Fruit fly (Drosophila melanogaster) whole organism, embryonic: ENCODE data around the gene CG6689.

Experiments
- ATbp ChIP-seq: fragments of 200-800 bp; sonication (Bioruptor generic); optimal IDR thresholded peaks from 2 replicates; lab custom pipeline; 2017; ENCODE audit warnings: missing biosample characterization, mild to moderate bottlenecking, missing genetic modification characterization, missing genetic modification reagents
- Adf1 ChIP-seq: fragments of 200-800 bp; sonication (Bioruptor generic); IDR thresholded peaks from 2 replicates; pipeline ENCODE4 v1.3.6; 2022; ENCODE audit warnings: missing biosample characterization, missing genetic modification characterization
- CG10209 ChIP-seq: fragments of 200-800 bp; sonication (Bioruptor generic); optimal IDR thresholded peaks from 3 replicates; lab custom pipeline; 2017; ENCODE audit warnings: missing biosample characterization, mild to moderate bottlenecking, missing genetic modification characterization, missing genetic modification reagents
- CG10267 ChIP-seq: fragments of 200-800 bp; sonication (Bioruptor generic); optimal IDR thresholded peaks from 2 replicates; lab custom pipeline; 2018; ENCODE audit warnings: missing biosample characterization, mild to moderate bottlenecking, missing genetic modification characterization, moderate library complexity
- CG14050 ChIP-seq: fragments of 200-800 bp; sonication (Bioruptor generic); IDR thresholded peaks from 3 replicates; pipeline ENCODE4 v1.3.6; 2022; ENCODE audit warnings: missing biosample characterization, missing genetic modification characterization
- CG14860 ChIP-seq: fragments of 200-800 bp; sonication (Bioruptor generic); IDR thresholded peaks from 3 replicates; pipeline ENCODE4 v1.3.6; 2022; ENCODE audit warnings: missing biosample characterization, missing genetic modification characterization; ENCODE audit not compliant: partially characterized antibody
- CG1602 ChIP-seq: fragments of 200-800 bp; sonication (Bioruptor generic); optimal IDR thresholded peaks from 3 replicates; lab custom pipeline; 2016; ENCODE audit warnings: missing biosample characterization, missing genetic modification characterization
- CG16863 ChIP-seq: fragments of 200-800 bp; sonication (Bioruptor generic); optimal IDR thresholded peaks from 3 replicates; lab custom pipeline; 2016; ENCODE audit warnings: missing biosample characterization, missing genetic modification characterization
- CG17186 ChIP-seq: fragments of 200-800 bp; sonication (Bioruptor generic); optimal IDR thresholded peaks from 3 replicates; lab custom pipeline; 2017; ENCODE audit warnings: missing biosample characterization, missing genetic modification reagents, missing genetic modification characterization
- CG18011 ChIP-seq: fragments of 200-800 bp; sonication (Bioruptor generic); optimal IDR thresholded peaks from 2 replicates; lab custom pipeline; 2017; ENCODE audit warnings: missing biosample characterization, missing genetic modification characterization, mild to moderate bottlenecking, moderate library complexity, missing genotype
- CG2116 ChIP-seq: fragments of 200-800 bp; sonication (Bioruptor generic); optimal IDR thresholded peaks from 3 replicates; lab custom pipeline; 2018; ENCODE audit warnings: missing biosample characterization, mild to moderate bottlenecking, missing genetic modification characterization
- CG2199 ChIP-seq: fragments of 200-800 bp; sonication (Bioruptor generic); IDR thresholded peaks from 3 replicates; pipeline ENCODE4 v1.3.6; 2022; ENCODE audit warnings: missing biosample characterization, missing genetic modification characterization
- CG31365 ChIP-seq: fragments of 200-800 bp; sonication (Bioruptor generic); optimal IDR thresholded peaks from 2 replicates; lab custom pipeline; 2018; ENCODE audit warnings: missing biosample characterization, mild to moderate bottlenecking, missing genetic modification characterization
- CG31388 ChIP-seq: fragments of 200-800 bp; sonication (Bioruptor generic); optimal IDR thresholded peaks from 2 replicates; lab custom pipeline; 2016; ENCODE audit warnings: missing biosample characterization, missing genetic modification characterization
- CG3847 ChIP-seq: fragments of 200-800 bp; sonication (Bioruptor generic); IDR thresholded peaks from 2 replicates; pipeline ENCODE4 v1.3.6; 2022; ENCODE audit warnings: missing biosample characterization, missing genetic modification characterization
- CG4707 ChIP-seq: fragments of 200-800 bp; sonication (Bioruptor generic); optimal IDR thresholded peaks from 2 replicates; lab custom pipeline; 2018; ENCODE audit warnings: missing biosample characterization, mild to moderate bottlenecking, missing genetic modification characterization, moderate library complexity
- CG6654 ChIP-seq: fragments of 200-800 bp; sonication (Bioruptor generic); optimal IDR thresholded peaks from 2 replicates; lab custom pipeline; 2017; ENCODE audit warnings: missing biosample characterization, mild to moderate bottlenecking, missing genetic modification characterization
- CG7357 ChIP-seq: fragments of 200-800 bp; sonication (Bioruptor generic); IDR thresholded peaks from 3 replicates; pipeline ENCODE4 v1.3.6; 2022; ENCODE audit warnings: missing biosample characterization, missing genetic modification characterization
- CTCF ChIP-seq: fragments of 200-800 bp; sonication (Bioruptor generic); optimal IDR thresholded peaks from 2 replicates; lab custom pipeline; 2017; ENCODE audit warnings: missing biosample characterization, mild to moderate bottlenecking, missing genetic modification characterization, moderate library complexity
- Chrac-16 ChIP-seq: fragments of 200-800 bp; sonication (Bioruptor generic); optimal IDR thresholded peaks from 3 replicates; lab custom pipeline; 2016; ENCODE audit warnings: missing biosample characterization, missing genetic modification characterization
- D19A ChIP-seq: fragments of 200-800 bp; optimal IDR thresholded peaks from 3 replicates; lab custom pipeline; 2019; ENCODE audit warnings: missing biosample characterization, mild to moderate bottlenecking, missing genetic modification characterization, moderate library complexity
- Dek ChIP-seq: fragments of 200-800 bp; sonication (Bioruptor generic); optimal IDR thresholded peaks from 3 replicates; lab custom pipeline; 2019; ENCODE audit warnings: missing biosample characterization, mild to moderate bottlenecking, missing genetic modification characterization, moderate library complexity
- E2f1 ChIP-seq: fragments of 200-800 bp; sonication (Bioruptor generic); IDR thresholded peaks from 2 replicates; pipeline ENCODE4 v1.3.6; 2022; ENCODE audit warnings: missing biosample characterization, missing genetic modification characterization
- Ets65A ChIP-seq: fragments of 200-800 bp; sonication (Bioruptor generic); peaks from one replicate; lab custom pipeline; 2016; ENCODE audit warnings: missing biosample characterization, missing genetic modification characterization
- Fer3 ChIP-seq: fragments of 200-800 bp; sonication (Bioruptor generic); optimal IDR thresholded peaks from 2 replicates; lab custom pipeline; 2018; ENCODE audit warnings: missing biosample characterization, mild to moderate bottlenecking, missing genetic modification characterization, moderate library complexity
- H15 ChIP-seq: fragments of 200-800 bp; sonication (Bioruptor generic); IDR thresholded peaks from 3 replicates; pipeline ENCODE4 v1.3.6; 2022; ENCODE audit warnings: missing biosample characterization, missing genetic modification characterization
- Kr ChIP-seq: fragments of 200-800 bp; sonication (Bioruptor generic); optimal IDR thresholded peaks from 2 replicates; lab custom pipeline; 2017; ENCODE audit warnings: missing biosample characterization, mild to moderate bottlenecking, missing genetic modification characterization
- Lim3 ChIP-seq: fragments of 200-800 bp; sonication (Bioruptor generic); IDR thresholded peaks from 2 replicates; pipeline ENCODE4 v1.3.6; 2022; ENCODE audit warnings: missing biosample characterization, missing genetic modification characterization
- MESR4 ChIP-seq: fragments of 200-800 bp; sonication (Bioruptor generic); optimal IDR thresholded peaks from 2 replicates; lab custom pipeline; 2018; ENCODE audit warnings: missing biosample characterization, mild to moderate bottlenecking, missing genetic modification characterization, moderate library complexity
- NC2β ChIP-seq: fragments of 200-800 bp; sonication (Bioruptor generic); optimal IDR thresholded peaks from 2 replicates; lab custom pipeline; 2016; ENCODE audit warnings: missing biosample characterization, missing genetic modification characterization
- Neu2 ChIP-seq: fragments of 200-800 bp; sonication (Bioruptor generic); optimal IDR thresholded peaks from 3 replicates; lab custom pipeline; 2016; ENCODE audit warnings: missing biosample characterization, missing genetic modification characterization, borderline replicate concordance
- Poxn ChIP-seq: fragments of 200-800 bp; sonication (Bioruptor generic); IDR thresholded peaks from 2 replicates; pipeline ENCODE4 v1.3.6; 2022; ENCODE audit warnings: missing biosample characterization, missing genetic modification characterization
- Ravus ChIP-seq: fragments of 200-800 bp; sonication (Bioruptor generic); IDR thresholded peaks from 2 replicates; pipeline ENCODE4 v1.3.6; 2022; ENCODE audit warnings: missing biosample characterization, missing genetic modification characterization
- Vsx1 ChIP-seq: fragments of 200-800 bp; sonication (Bioruptor generic); optimal IDR thresholded peaks from 2 replicates; lab custom pipeline; 2017; ENCODE audit warnings: missing biosample characterization, mild to moderate bottlenecking, missing genetic modification characterization, missing genetic modification reagents
- ato ChIP-seq: fragments of 200-800 bp; sonication (Bioruptor generic); IDR thresholded peaks from 2 replicates; pipeline ENCODE4 v1.3.6; 2022; ENCODE audit warnings: missing biosample characterization, missing genetic modification characterization; ENCODE audit not compliant: partially characterized antibody
- corto ChIP-seq: fragments of 200-800 bp; sonication (Bioruptor generic); optimal IDR thresholded peaks from 2 replicates; lab custom pipeline; 2016; ENCODE audit warnings: missing biosample characterization, mild to moderate bottlenecking, missing genetic modification characterization, moderate library complexity
- crol ChIP-seq: fragments of 200-800 bp; sonication (Bioruptor generic); IDR thresholded peaks from 2 replicates; pipeline ENCODE4 v1.3.6; 2022; ENCODE audit warnings: missing biosample characterization, missing genetic modification characterization
- dm ChIP-seq: fragments of 200-800 bp; sonication (Bioruptor generic); optimal IDR thresholded peaks from 3 replicates; lab custom pipeline; 2016; ENCODE audit warnings: missing biosample characterization, missing genetic modification characterization
- dpn ChIP-seq, 2 experiments: fragments of 200-800 bp; sonication (Bioruptor generic); optimal IDR thresholded peaks; 3 replicates each; lab custom pipeline; 2016; ENCODE audit warnings: missing biosample characterization in 2 of 2, missing genetic modification characterization in 2 of 2
- dysf ChIP-seq: fragments of 200-800 bp; sonication (Bioruptor generic); IDR thresholded peaks from 3 replicates; pipeline ENCODE4 v1.3.6; 2022; ENCODE audit warnings: missing biosample characterization, missing genetic modification characterization
- esg ChIP-seq: fragments of 200-800 bp; sonication (Bioruptor generic); conservative IDR thresholded peaks from 2 replicates; pipeline ENCODE4 v1.3.6; 2022; ENCODE audit warnings: missing biosample characterization, missing genetic modification characterization
- gcm2 ChIP-seq: fragments of 200-800 bp; sonication (Bioruptor generic); optimal IDR thresholded peaks from 2 replicates; lab custom pipeline; 2016; ENCODE audit warnings: missing biosample characterization, missing genetic modification characterization
- lbe ChIP-seq: fragments of 200-800 bp; sonication (Bioruptor generic); optimal IDR thresholded peaks from 2 replicates; lab custom pipeline; 2016; ENCODE audit warnings: missing biosample characterization, mild to moderate bottlenecking, missing genetic modification characterization
- luna ChIP-seq: fragments of 200-800 bp; sonication (Bioruptor generic); optimal IDR thresholded peaks from 2 replicates; lab custom pipeline; 2016; ENCODE audit warnings: missing biosample characterization, missing genetic modification characterization
- maf-S ChIP-seq: fragments of 200-800 bp; sonication (Bioruptor generic); optimal IDR thresholded peaks from 2 replicates; lab custom pipeline; 2016; ENCODE audit warnings: missing biosample characterization, missing genetic modification characterization
- pb ChIP-seq: fragments of 200-800 bp; sonication (Bioruptor generic); optimal IDR thresholded peaks from 3 replicates; lab custom pipeline; 2016; ENCODE audit warnings: missing biosample characterization, missing genetic modification characterization
- pho ChIP-seq: fragments of 200-800 bp; sonication (Bioruptor generic); optimal IDR thresholded peaks from 2 replicates; lab custom pipeline; 2016; ENCODE audit warnings: missing biosample characterization, missing genetic modification characterization
- phol ChIP-seq: fragments of 200-800 bp; sonication (Bioruptor generic); optimal IDR thresholded peaks from 3 replicates; lab custom pipeline; 2018; ENCODE audit warnings: missing biosample characterization, mild to moderate bottlenecking, missing genetic modification characterization, moderate library complexity
- ro ChIP-seq: fragments of 200-800 bp; sonication (Bioruptor generic); IDR thresholded peaks from 2 replicates; pipeline ENCODE4 v1.3.6; 2022; ENCODE audit warnings: missing biosample characterization, missing genetic modification characterization
- ttk ChIP-seq: fragments of 200-800 bp; sonication (Bioruptor generic); IDR thresholded peaks from 2 replicates; pipeline ENCODE4 v2.1.2; 2022; ENCODE audit warnings: missing biosample characterization, missing genetic modification characterization
- z ChIP-seq: fragments of 200-800 bp; sonication (Bioruptor generic); IDR thresholded peaks from 3 replicates; pipeline ENCODE4 v1.3.6; 2022; ENCODE audit warnings: missing biosample characterization, missing genetic modification characterization

CG6689 gene

dm6 chr3R:11226496-11226895, 6.6 kb upstream of the CG6689 start, which contains the start of gene CG17726:
CG17726 (plus strand) TSS chr3R:11226762.
- peak; percentile 94 for TF ChIP-seq CG2199 (GFP tag; lab: Robert Waterston, UW)
- TF ChIP-seq CG7357 (GFP tag; lab: Robert Waterston, UW): peak; percentile 92
- TF ChIP-seq CG6654 (GFP tag; lab: Kevin White, UChicago): peak; percentile 69
- peak; percentile 83 for TF ChIP-seq CG18011 (GFP tag; lab: Kevin White, UChicago)
- peak; percentile 92 for TF ChIP-seq Lim3 (GFP tag; lab: Robert Waterston, UW)
- no peak for TF ChIP-seq Kr
- TF ChIP-seq CG14050: peak; percentile 98
- TF ChIP-seq Ravus (GFP tag; lab: Robert Waterston, UW): peak; percentile 95
- TF ChIP-seq Adf1 (GFP tag; lab: Robert Waterston, UW): peak; percentile 84
- TF ChIP-seq ATbp (GFP tag; lab: Kevin White, UChicago): peak; percentile 95
- peak; percentile 90 for TF ChIP-seq CG16863 (GFP tag; lab: Kevin White, UChicago)
- TF ChIP-seq CG31388 (GFP tag; lab: Kevin White, UChicago): peak; percentile 97
- no peak for TF ChIP-seq CG14860 (GFP tag; lab: Robert Waterston, UW)
- peak; percentile 27 for TF ChIP-seq luna (GFP tag; lab: Kevin White, UChicago)
- peak; percentile 91 for TF ChIP-seq Ets65A (GFP tag; lab: Kevin White, UChicago)
- peak; percentile 81 for TF ChIP-seq maf-S (GFP tag; lab: Kevin White, UChicago)
- peak; percentile 99 for TF ChIP-seq D19A (tag; lab: Kevin White, UChicago)
- peak; percentile 98 for TF ChIP-seq dysf (GFP tag; lab: Robert Waterston, UW)
- TF ChIP-seq pb (GFP tag; lab: Kevin White, UChicago): peak; percentile 57
- peak; percentile 98 for TF ChIP-seq Fer3 (tag; lab: Kevin White, UChicago)
- TF ChIP-seq CG1602 (GFP tag; lab: Kevin White, UChicago): peak; percentile 98
- peak; percentile 97 for TF ChIP-seq CG3847 (GFP tag; lab: Robert Waterston, UW)
- TF ChIP-seq CTCF (GFP tag; lab: Kevin White, UChicago): peak; percentile 36
- peak; percentile 96 for TF ChIP-seq phol (tag; lab: Kevin White, UChicago)
- peak; percentile 76 for TF ChIP-seq NC2β
- TF ChIP-seq CG10209: peak; percentile 97
- peak; percentile 86 for TF ChIP-seq CG2116
- TF ChIP-seq gcm2 (GFP tag; lab: Kevin White, UChicago): peak; percentile 69
- TF ChIP-seq lbe (GFP tag; lab: Kevin White, UChicago): peak; percentile 83
- TF ChIP-seq pho (GFP tag; lab: Kevin White, UChicago): peak; percentile 87
- peak; percentile 92 for TF ChIP-seq CG4707 (GFP tag; lab: Kevin White, UChicago)
- TF ChIP-seq MESR4: peak; percentile 67
- peak; percentile 81 for TF ChIP-seq CG31365
- TF ChIP-seq Vsx1 (GFP tag; lab: Kevin White, UChicago): no peak
- TF ChIP-seq E2f1: peak; percentile 98
- TF ChIP-seq CG10267 (tag; lab: Kevin White, UChicago): peak; percentile 94
- peak; percentile 75; the same call in 1 of the 3 replicates for TF ChIP-seq z
- TF ChIP-seq esg (GFP tag; lab: Robert Waterston, UW): peak; percentile 98
- peak; percentile 98 for TF ChIP-seq Chrac-16 (GFP tag; lab: Kevin White, UChicago)
- TF ChIP-seq ato (GFP tag; lab: Robert Waterston, UW): no peak
- TF ChIP-seq Dek (tag; lab: Kevin White, UChicago): peak; percentile 97
- TF ChIP-seq ro: peak; percentile 95
- no peak for TF ChIP-seq Neu2 (GFP tag; lab: Kevin White, UChicago)
- TF ChIP-seq corto (GFP tag; lab: Kevin White, UChicago): no peak
- TF ChIP-seq H15 (GFP tag; lab: Robert Waterston, UW): peak; percentile 97
- peak; percentile 90 for TF ChIP-seq Poxn (GFP tag; lab: Robert Waterston, UW)
- peak; percentile 98 for TF ChIP-seq ttk (GFP tag; lab: Robert Waterston, UW)
- peak; percentile 79 for TF ChIP-seq dm (GFP tag; lab: Kevin White, UChicago)
- peak; percentile 91 to 97 for TF ChIP-seq dpn (GFP tag; optimal IDR thresholded peaks at IDR 0.05; lab: Kevin White, UChicago)
- peak; percentile 74 for TF ChIP-seq crol
- TF ChIP-seq CG17186 (GFP tag; lab: Kevin White, UChicago): peak; percentile 66
